Fruit fly (Drosophila melanogaster) whole organism, embryonic: ENCODE data around the gene Tig.

Experiments used
- ATbp ChIP-seq: fragments of 200-800 bp; sonication (Bioruptor generic); optimal IDR thresholded peaks from 2 replicates; lab custom pipeline; 2017; ENCODE audit warnings: missing biosample characterization, mild to moderate bottlenecking, missing genetic modification characterization, missing genetic modification reagents
- Ada2b ChIP-seq: fragments of 200-800 bp; sonication (Bioruptor generic); IDR thresholded peaks from 2 replicates; pipeline ENCODE4 v1.3.6; 2022; ENCODE audit warnings: missing biosample characterization, missing genetic modification characterization
- Asciz ChIP-seq: fragments of 200-800 bp; sonication (Bioruptor generic); optimal IDR thresholded peaks from 2 replicates; lab custom pipeline; 2017; ENCODE audit warnings: missing biosample characterization, mild to moderate bottlenecking, missing genetic modification characterization, missing genetic modification reagents
- B-H1 ChIP-seq: fragments of 200-800 bp; sonication (Bioruptor generic); IDR thresholded peaks from 3 replicates; pipeline ENCODE4 v1.3.6; 2022; ENCODE audit warnings: missing biosample characterization, missing genetic modification characterization
- CG10209 ChIP-seq: fragments of 200-800 bp; sonication (Bioruptor generic); optimal IDR thresholded peaks from 3 replicates; lab custom pipeline; 2017; ENCODE audit warnings: missing biosample characterization, mild to moderate bottlenecking, missing genetic modification characterization, missing genetic modification reagents
- CG10565 ChIP-seq: fragments of 200-800 bp; sonication (Bioruptor generic); optimal IDR thresholded peaks from 3 replicates; lab custom pipeline; 2016; ENCODE audit warnings: missing biosample characterization, mild to moderate bottlenecking, missing genetic modification characterization
- CG11398 ChIP-seq: fragments of 200-800 bp; sonication (Bioruptor generic); optimal IDR thresholded peaks from 2 replicates; lab custom pipeline; 2016; ENCODE audit warnings: missing biosample characterization, missing genetic modification characterization
- CG12236 ChIP-seq: fragments of 200-800 bp; sonication (Bioruptor generic); optimal IDR thresholded peaks from 2 replicates; lab custom pipeline; 2016; ENCODE audit warnings: missing biosample characterization, missing genetic modification characterization
- CG1529 ChIP-seq: fragments of 200-800 bp; sonication (Bioruptor generic); optimal IDR thresholded peaks from 3 replicates; lab custom pipeline; 2018; ENCODE audit warnings: missing biosample characterization, missing genetic modification characterization
- CG1792 ChIP-seq: fragments of 200-800 bp; sonication (Bioruptor generic); optimal IDR thresholded peaks from 2 replicates; lab custom pipeline; 2016; ENCODE audit warnings: missing biosample characterization, missing genetic modification characterization
- CG2199 ChIP-seq: fragments of 200-800 bp; sonication (Bioruptor generic); IDR thresholded peaks from 3 replicates; pipeline ENCODE4 v1.3.6; 2022; ENCODE audit warnings: missing biosample characterization, missing genetic modification characterization
- CG31388 ChIP-seq: fragments of 200-800 bp; sonication (Bioruptor generic); optimal IDR thresholded peaks from 2 replicates; lab custom pipeline; 2016; ENCODE audit warnings: missing biosample characterization, missing genetic modification characterization
- CG32772 ChIP-seq: fragments of 200-800 bp; sonication (Bioruptor generic); IDR thresholded peaks from 2 replicates; pipeline ENCODE4 v1.3.6; 2022; ENCODE audit warnings: missing biosample characterization, missing genetic modification characterization
- CG3995 ChIP-seq: fragments of 200-800 bp; sonication (Bioruptor generic); optimal IDR thresholded peaks from 3 replicates; lab custom pipeline; 2016; ENCODE audit warnings: missing biosample characterization, missing genetic modification characterization
- CG6689 ChIP-seq: fragments of 200-800 bp; sonication (Bioruptor generic); IDR thresholded peaks from 2 replicates; pipeline ENCODE4 v1.3.6; 2022; ENCODE audit warnings: missing biosample characterization, missing genetic modification characterization
- CG6854 ChIP-seq: fragments of 200-800 bp; sonication (Bioruptor generic); optimal IDR thresholded peaks from 3 replicates; lab custom pipeline; 2017; ENCODE audit warnings: missing biosample characterization, mild to moderate bottlenecking, missing genetic modification characterization
- CG7271 ChIP-seq: fragments of 200-800 bp; sonication (Bioruptor generic); optimal IDR thresholded peaks from 2 replicates; lab custom pipeline; 2018; ENCODE audit warnings: missing biosample characterization, mild to moderate bottlenecking, missing genetic modification characterization, moderate library complexity
- CG8765 ChIP-seq: fragments of 200-800 bp; sonication (Bioruptor generic); IDR thresholded peaks from 2 replicates; pipeline ENCODE4 v1.3.6; 2022; ENCODE audit warnings: missing biosample characterization, missing genetic modification characterization
- CG8924 ChIP-seq: fragments of 200-800 bp; optimal IDR thresholded peaks from 3 replicates; lab custom pipeline; 2019; ENCODE audit warnings: missing biosample characterization, mild to moderate bottlenecking, missing genetic modification characterization, moderate library complexity
- CG9797 ChIP-seq: fragments of 200-800 bp; sonication (Bioruptor generic); optimal IDR thresholded peaks from 3 replicates; lab custom pipeline; 2018; ENCODE audit warnings: missing biosample characterization, mild to moderate bottlenecking, missing genetic modification characterization
- Dp ChIP-seq: fragments of 200-800 bp; sonication (Bioruptor generic); optimal IDR thresholded peaks from 2 replicates; lab custom pipeline; 2018; ENCODE audit warnings: missing biosample characterization, mild to moderate bottlenecking, missing genetic modification characterization, moderate library complexity
- E2f2 ChIP-seq: fragments of 200-800 bp; sonication (Bioruptor generic); IDR thresholded peaks from 2 replicates; pipeline ENCODE4 v1.3.6; 2022; ENCODE audit warnings: missing biosample characterization, missing genetic modification characterization
- Fer1 ChIP-seq: fragments of 200-800 bp; sonication (Bioruptor generic); optimal IDR thresholded peaks from 2 replicates; lab custom pipeline; 2017; ENCODE audit warnings: missing biosample characterization, mild to moderate bottlenecking, missing genetic modification characterization
- HmgZ ChIP-seq: fragments of 200-800 bp; sonication (Bioruptor generic); optimal IDR thresholded peaks from 2 replicates; lab custom pipeline; 2018; ENCODE audit warnings: missing biosample characterization, mild to moderate bottlenecking, missing genetic modification characterization
- Hmr ChIP-seq: fragments of 200-800 bp; sonication (Bioruptor generic); optimal IDR thresholded peaks from 3 replicates; lab custom pipeline; 2017; ENCODE audit warnings: mild to moderate bottlenecking, missing biosample characterization, missing genetic modification reagents, missing genetic modification characterization
- Hmx ChIP-seq: fragments of 200-800 bp; sonication (Bioruptor generic); optimal IDR thresholded peaks from 2 replicates; lab custom pipeline; 2016; ENCODE audit warnings: missing biosample characterization, missing genetic modification characterization
- Lim3 ChIP-seq: fragments of 200-800 bp; sonication (Bioruptor generic); IDR thresholded peaks from 2 replicates; pipeline ENCODE4 v1.3.6; 2022; ENCODE audit warnings: missing biosample characterization, missing genetic modification characterization
- Pdp1 ChIP-seq, 2 experiments: fragments of 200-800 bp; sonication (Bioruptor generic); optimal IDR thresholded peaks; 3 replicates each; lab custom pipeline; 2016; ENCODE audit warnings: missing biosample characterization in 2 of 2, missing genetic modification characterization in 2 of 2, mild to moderate bottlenecking in 1 of 2, moderate library complexity in 1 of 2
- Xrp1 ChIP-seq: fragments of 200-800 bp; sonication (Bioruptor generic); IDR thresholded peaks from 2 replicates; pipeline ENCODE4 v1.3.6; 2022; ENCODE audit warnings: missing biosample characterization, missing genetic modification characterization
- ac ChIP-seq: fragments of 200-800 bp; sonication (Bioruptor generic); optimal IDR thresholded peaks from 3 replicates; lab custom pipeline; 2017; ENCODE audit warnings: missing biosample characterization, mild to moderate bottlenecking, missing genetic modification characterization
- ato ChIP-seq: fragments of 200-800 bp; sonication (Bioruptor generic); IDR thresholded peaks from 2 replicates; pipeline ENCODE4 v1.3.6; 2022; ENCODE audit warnings: missing biosample characterization, missing genetic modification characterization; ENCODE audit not compliant: partially characterized antibody
- bab2 ChIP-seq: fragments of 200-800 bp; sonication (Bioruptor generic); optimal IDR thresholded peaks from 2 replicates; lab custom pipeline; 2016; ENCODE audit warnings: missing biosample characterization, missing genetic modification characterization
- cato ChIP-seq: fragments of 200-800 bp; sonication (Bioruptor generic); optimal IDR thresholded peaks from 2 replicates; lab custom pipeline; 2016; ENCODE audit warnings: missing biosample characterization, missing genetic modification characterization, borderline replicate concordance
- cg ChIP-seq: fragments of 200-800 bp; sonication (Bioruptor generic); optimal IDR thresholded peaks from 3 replicates; lab custom pipeline; 2019; ENCODE audit warnings: missing biosample characterization, mild to moderate bottlenecking, missing genetic modification characterization, moderate library complexity
- dan ChIP-seq: fragments of 200-800 bp; sonication (Bioruptor generic); IDR thresholded peaks from 2 replicates; pipeline ENCODE4 v1.3.6; 2022; ENCODE audit warnings: missing biosample characterization, missing genetic modification characterization
- dati ChIP-seq: fragments of 200-800 bp; sonication (Bioruptor generic); IDR thresholded peaks from 2 replicates; pipeline ENCODE4 v1.3.6; 2022; ENCODE audit warnings: missing biosample characterization, missing genetic modification characterization
- eyg ChIP-seq: fragments of 200-800 bp; sonication (Bioruptor generic); optimal IDR thresholded peaks from 3 replicates; lab custom pipeline; 2016; ENCODE audit warnings: missing biosample characterization, missing genetic modification characterization
- hbn ChIP-seq: fragments of 200-800 bp; sonication (Bioruptor generic); IDR thresholded peaks from 2 replicates; pipeline ENCODE4 v1.3.6; 2022; ENCODE audit warnings: missing biosample characterization, missing genetic modification characterization; ENCODE audit not compliant: partially characterized antibody
- insv ChIP-seq, 2 experiments: fragments of 200-800 bp; sonication (Bioruptor generic); optimal IDR thresholded peaks; 3 replicates each; lab custom pipeline; 2016 to 2018; ENCODE audit warnings: missing biosample characterization in 2 of 2, missing genetic modification characterization in 2 of 2
- jing ChIP-seq: fragments of 200-800 bp; sonication (Bioruptor generic); optimal IDR thresholded peaks from 2 replicates; lab custom pipeline; 2018; ENCODE audit warnings: missing biosample characterization, mild to moderate bottlenecking, missing genetic modification characterization
- kay ChIP-seq: fragments of 200-800 bp; sonication (Bioruptor generic); optimal IDR thresholded peaks from 2 replicates; lab custom pipeline; 2016; ENCODE audit warnings: missing biosample characterization, missing genetic modification characterization
- lbe ChIP-seq: fragments of 200-800 bp; sonication (Bioruptor generic); optimal IDR thresholded peaks from 2 replicates; lab custom pipeline; 2016; ENCODE audit warnings: missing biosample characterization, mild to moderate bottlenecking, missing genetic modification characterization
- nau ChIP-seq: fragments of 200-800 bp; sonication (Bioruptor generic); optimal IDR thresholded peaks from 3 replicates; lab custom pipeline; 2017; ENCODE audit warnings: missing biosample characterization, mild to moderate bottlenecking, missing genetic modification characterization, missing genetic modification reagents
- odd ChIP-seq: fragments of 200-800 bp; sonication (Bioruptor generic); optimal IDR thresholded peaks from 2 replicates; lab custom pipeline; 2017; ENCODE audit warnings: missing biosample characterization, mild to moderate bottlenecking, missing genetic modification characterization
- psq ChIP-seq: fragments of 200-800 bp; sonication (Bioruptor generic); optimal IDR thresholded peaks from 2 replicates; lab custom pipeline; 2017; ENCODE audit warnings: missing biosample characterization, missing genetic modification characterization
- pum ChIP-seq: fragments of 200-800 bp; sonication (Bioruptor generic); optimal IDR thresholded peaks from 2 replicates; lab custom pipeline; 2016; ENCODE audit warnings: missing biosample characterization, missing genetic modification characterization
- repo ChIP-seq: fragments of 200-800 bp; sonication (Bioruptor generic); optimal IDR thresholded peaks from 2 replicates; lab custom pipeline; 2016; ENCODE audit warnings: missing biosample characterization, missing genetic modification characterization
- sens ChIP-seq: fragments of 200-800 bp; sonication (Bioruptor generic); peaks from one replicate; lab custom pipeline; 2016; ENCODE audit warnings: missing biosample characterization, missing genetic modification characterization
- ssp ChIP-seq: fragments of 200-800 bp; sonication (Bioruptor generic); IDR thresholded peaks from 2 replicates; pipeline ENCODE4 v1.3.6; 2022; ENCODE audit warnings: missing biosample characterization, missing genetic modification characterization
- tap ChIP-seq: fragments of 200-800 bp; optimal IDR thresholded peaks from 3 replicates; lab custom pipeline; 2019; ENCODE audit warnings: missing biosample characterization, mild to moderate bottlenecking, missing genetic modification characterization, moderate library complexity
- tio ChIP-seq: fragments of 200-800 bp; sonication (Bioruptor generic); optimal IDR thresholded peaks from 2 replicates; lab custom pipeline; 2017; ENCODE audit warnings: missing biosample characterization, missing genetic modification characterization, inconsistent platforms
- vfl ChIP-seq: fragments of 200-800 bp; sonication (Bioruptor generic); optimal IDR thresholded peaks from 2 replicates; lab custom pipeline; 2016; ENCODE audit warnings: missing biosample characterization, missing genetic modification characterization

Gene Tig

DNA sequence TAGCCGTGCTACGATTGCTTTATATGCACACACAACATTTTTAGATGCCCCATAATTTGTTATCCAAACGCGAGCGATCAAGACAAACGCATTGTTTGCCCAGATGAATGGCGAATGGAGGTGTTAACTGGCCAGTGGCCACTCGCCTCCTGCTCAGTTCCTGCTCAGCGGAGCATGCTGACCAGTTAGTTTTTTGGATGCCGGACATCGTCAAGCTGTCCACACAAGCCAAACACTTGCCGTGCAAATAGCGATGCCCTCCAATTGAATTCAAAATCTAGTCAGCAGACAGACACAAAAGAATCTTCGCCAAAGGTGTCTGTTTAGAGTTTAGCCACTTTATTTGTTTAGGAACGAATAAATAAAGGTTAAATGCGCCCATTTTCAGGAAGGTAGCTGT, 39.1 kb upstream of the Tig start (continued):
- TF ChIP-seq hbn (GFP tag; lab: Robert Waterston, UW) = no peak
- TF ChIP-seq Lim3 (GFP tag; lab: Robert Waterston, UW) = no peak
- no peak for TF ChIP-seq tio (GFP tag; lab: Kevin White, UChicago)
- TF ChIP-seq CG3995 (GFP tag; lab: Kevin White, UChicago) = no peak
- no peak for TF ChIP-seq Dp (GFP tag; lab: Kevin White, UChicago)
- TF ChIP-seq Hmr (GFP tag; lab: Kevin White, UChicago) = no peak
- TF ChIP-seq cg (GFP tag; lab: Kevin White, UChicago) = no peak
- TF ChIP-seq CG2199 = peak; percentile 49; the same call in 1 of the 3 replicates
- peak; percentile 58 for TF ChIP-seq ac (GFP tag; lab: Kevin White, UChicago)
- no peak for TF ChIP-seq ssp
- TF ChIP-seq psq (GFP tag; lab: Kevin White, UChicago) = no peak
- TF ChIP-seq CG1529 (GFP tag; lab: Kevin White, UChicago) = no peak
- TF ChIP-seq kay = no peak
- no peak for TF ChIP-seq insv (GFP tag; optimal IDR thresholded peaks at IDR 0.05; lab: Kevin White, UChicago)
- TF ChIP-seq eyg = peak; percentile 10
- TF ChIP-seq repo (GFP tag; lab: Kevin White, UChicago) = no peak
- TF ChIP-seq dan (GFP tag; lab: Robert Waterston, UW) = no peak
- no peak for TF ChIP-seq CG32772
- TF ChIP-seq dati (GFP tag; lab: Robert Waterston, UW) = 0 out of 2 replicates have a peak, but pooled peaks have one; percentile 13
- no peak for TF ChIP-seq Fer1 (GFP tag; lab: Kevin White, UChicago)
- peak; percentile 26 for TF ChIP-seq bab2 (GFP tag; lab: Kevin White, UChicago)
- TF ChIP-seq CG11398 = no peak
- TF ChIP-seq sens (GFP tag; lab: Kevin White, UChicago) = peak; percentile 74
- TF ChIP-seq CG6689 (GFP tag; lab: Robert Waterston, UW) = no peak
- TF ChIP-seq jing (GFP tag; lab: Kevin White, UChicago) = no peak
- TF ChIP-seq pum (GFP tag; lab: Kevin White, UChicago) = no peak
- TF ChIP-seq CG10565 (GFP tag; lab: Kevin White, UChicago) = no peak
- TF ChIP-seq CG12236 = no peak
- peak; percentile 16 for TF ChIP-seq CG1792 (GFP tag; lab: Kevin White, UChicago)
- TF ChIP-seq Xrp1 (GFP tag; lab: Robert Waterston, UW) = 0 out of 2 replicates have a peak, but pooled peaks have one; percentile 41
- TF ChIP-seq B-H1 (GFP tag; lab: Robert Waterston, UW) = no peak
- TF ChIP-seq E2f2 (GFP tag; lab: Robert Waterston, UW) = no peak; the same call in 1 of the 2 replicates
- TF ChIP-seq CG9797 (GFP tag; lab: Kevin White, UChicago) = no peak
- TF ChIP-seq CG8765 (GFP tag; lab: Robert Waterston, UW) = no peak
- TF ChIP-seq vfl = no peak
- TF ChIP-seq Asciz (GFP tag; lab: Kevin White, UChicago) = peak; percentile 8
- no peak for TF ChIP-seq lbe (GFP tag; lab: Kevin White, UChicago)
- TF ChIP-seq CG10209 (GFP tag; lab: Kevin White, UChicago) = peak; percentile 1
- no peak for TF ChIP-seq tap (tag; lab: Kevin White, UChicago)
- TF ChIP-seq Hmx (GFP tag; lab: Kevin White, UChicago) = no peak
- TF ChIP-seq ato (GFP tag; lab: Robert Waterston, UW) = no peak
- no peak for TF ChIP-seq Pdp1 (GFP tag; optimal IDR thresholded peaks at IDR 0.05; lab: Kevin White, UChicago)
- no peak for TF ChIP-seq CG7271 (tag; lab: Kevin White, UChicago)
- no peak for TF ChIP-seq CG6854 (GFP tag; lab: Kevin White, UChicago)
- no peak for TF ChIP-seq CG8924 (tag; lab: Kevin White, UChicago)
- TF ChIP-seq odd (GFP tag; lab: Kevin White, UChicago) = peak; percentile 10
- peak; percentile 3 for TF ChIP-seq ATbp (GFP tag; lab: Kevin White, UChicago)
- TF ChIP-seq nau (GFP tag; lab: Kevin White, UChicago) = no peak
- no peak for TF ChIP-seq Ada2b (GFP tag; lab: Robert Waterston, UW)
- no peak for TF ChIP-seq cato
- TF ChIP-seq CG31388 (GFP tag; lab: Kevin White, UChicago) = no peak
- TF ChIP-seq HmgZ (tag; lab: Kevin White, UChicago) = no peak
